Worm (Caenorhabditis elegans) whole organism, young adult: ENCODE measurements around the gene bgnt-1.2.

Source experiments
- aptf-3 ChIP-seq: fragments of 200-800 bp; sonication (Bioruptor generic); IDR thresholded peaks from 2 replicates; pipeline ENCODE4 v1.3.6; 2022; ENCODE audit warnings: missing genetic modification characterization, missing compliant biosample characterization
- ceh-91 ChIP-seq: fragments of 200-800 bp; sonication (Bioruptor generic); IDR thresholded peaks from 2 replicates; pipeline ENCODE4 v1.3.6; 2022; ENCODE audit warnings: missing genetic modification reagents, missing genetic modification characterization, missing compliant biosample characterization
- madf-6 ChIP-seq: fragments of 200-800 bp; sonication (Bioruptor generic); IDR thresholded peaks from 2 replicates; pipeline ENCODE4 v1.3.6; 2022; ENCODE audit warnings: missing genetic modification reagents, missing genetic modification characterization, missing compliant biosample characterization
- nfyb-1 ChIP-seq: fragments of 200-800 bp; sonication (Bioruptor generic); IDR thresholded peaks from 2 replicates; pipeline ENCODE4 v1.3.6; 2022; ENCODE audit warnings: missing genetic modification reagents, missing genetic modification characterization, missing compliant biosample characterization
- pha-4 ChIP-seq: fragments of 150-350 bp; sonication (generic microtip); optimal IDR thresholded peaks from 2 replicates; lab custom pipeline; 2014; ENCODE audit warnings: missing biosample characterization, missing genetic modification reagents, missing genetic modification characterization
- sea-2 ChIP-seq: fragments of 200-800 bp; sonication (Bioruptor generic); IDR thresholded peaks from 2 replicates; pipeline ENCODE4 v1.3.6; 2022; ENCODE audit warnings: missing genetic modification characterization, missing compliant biosample characterization
- snpc-4 ChIP-seq, 5 experiments: fragments of 150-350 bp in 1 of 5; sonication (generic microtip) in 4 of 5; optimal IDR thresholded peaks; 2 replicates each; lab custom pipeline; 2014 to 2018; ENCODE audit warnings: missing genetic modification characterization in 5 of 5, missing biosample characterization in 3 of 5, antibody characterized with exemption in 2 of 5, mild to moderate bottlenecking in 2 of 5, missing compliant biosample characterization in 2 of 5, missing genotype in 2 of 5, moderate library complexity in 2 of 5, missing genetic modification reagents in 1 of 5
- somi-1 ChIP-seq: fragments of 200-800 bp; sonication (Bioruptor generic); optimal IDR thresholded peaks from 2 replicates; lab custom pipeline; 2018; ENCODE audit warnings: mild to moderate bottlenecking, missing genetic modification characterization, missing compliant biosample characterization

- TF ChIP-seq nfyb-1 (GFP tag; lab: Robert Waterston, UW) = no peak
- peak; percentile 4 for TF ChIP-seq snpc-4 (GFP tag; optimal IDR thresholded peaks at IDR 0.05; lab: Kevin White, UChicago)
- no peak for TF ChIP-seq snpc-4 (tag; optimal IDR thresholded peaks at IDR 0.05; lab: Kevin White, UChicago)
- TF ChIP-seq pha-4 (tag; lab: Kevin White, UChicago) = no peak
- no peak for TF ChIP-seq sea-2
- no peak for TF ChIP-seq somi-1 (GFP tag; lab: Kevin White, UChicago)
- no peak for TF ChIP-seq aptf-3 (GFP tag; lab: Robert Waterston, UW)
- peak; percentile 89 for TF ChIP-seq madf-6
- TF ChIP-seq ceh-91 (GFP tag; lab: Robert Waterston, UW) = peak; percentile 90
Measured at ce11 chrV:2067419-2067818, 51.1 kb downstream of the bgnt-1.2 start.
